Worm (Caenorhabditis elegans): ENCODE data around the gene ZK177.2.

DNA sequence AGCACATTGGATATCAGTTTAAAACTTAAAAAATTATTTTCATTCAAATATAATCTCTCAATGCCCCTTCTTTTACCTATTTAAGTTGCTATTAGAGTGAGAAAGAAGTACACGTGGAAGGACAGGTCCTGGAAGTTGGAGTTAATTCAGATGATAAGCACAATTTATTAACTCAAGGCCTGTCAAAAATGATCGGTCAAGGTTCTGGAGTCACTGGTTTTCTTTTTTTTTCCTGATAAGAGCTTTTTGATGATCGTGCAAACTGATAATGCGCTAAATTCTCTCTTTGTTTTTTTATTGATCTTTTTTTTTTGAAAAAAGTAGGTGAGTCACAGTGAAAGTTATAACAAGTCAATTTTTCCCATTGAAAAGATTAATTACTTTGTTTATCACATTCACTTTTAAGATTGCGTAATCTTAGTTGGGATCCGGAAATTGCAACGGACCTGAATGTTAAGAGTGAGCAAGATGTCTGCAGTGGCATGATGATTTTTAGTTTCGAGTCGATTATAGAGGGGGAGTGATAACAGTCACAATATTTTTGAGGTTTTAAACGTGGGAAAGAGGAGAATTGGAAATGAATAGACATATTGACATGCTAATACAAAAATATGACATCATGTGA, 6.4 kb upstream of the ZK177.2 start:
- no peak for TF ChIP-seq lin-13 (tag; optimal IDR thresholded peaks at IDR 0.05)
- no peak for TF ChIP-seq elt-1 (tag; optimal IDR thresholded peaks at IDR 0.05; ENCODE audit: borderline replicate concordance, insufficient read depth)
- TF ChIP-seq nhr-12 (tag; optimal IDR thresholded peaks at IDR 0.05), result no peak
- TF ChIP-seq nhr-28 (tag; optimal IDR thresholded peaks at IDR 0.05), result no peak
- TF ChIP-seq nhr-237 (tag; optimal IDR thresholded peaks at IDR 0.05), result no peak
- no peak for TF ChIP-seq lsy-2 (tag; optimal IDR thresholded peaks at IDR 0.05)
